Worm (Caenorhabditis elegans) whole organism, L4 larva: ENCODE results near the gene pdzd-8.

ENCODE experiments used
- F44E2.7 ChIP-seq: fragments of 200-800 bp; sonication (Bioruptor generic); IDR thresholded peaks from 2 replicates; pipeline ENCODE4 v2.1.2; 2022; ENCODE audit warnings: missing genetic modification characterization, missing compliant biosample characterization
- F49E8.2 ChIP-seq: sonication (generic microtip); optimal IDR thresholded peaks from 2 replicates; lab custom pipeline; 2016; ENCODE audit warnings: missing compliant biosample characterization, mild to moderate bottlenecking, missing genetic modification characterization, borderline replicate concordance
- Y105C5A.15 ChIP-seq: fragments of 200-800 bp; sonication (Bioruptor generic); IDR thresholded peaks from 2 replicates; pipeline ENCODE4 v1.3.6; 2022; ENCODE audit warnings: missing genetic modification characterization, missing compliant biosample characterization
- aha-1 ChIP-seq: fragments of 150-350 bp; peaks from one replicate; lab custom pipeline; 2014; ENCODE audit warnings: missing biosample characterization, missing genetic modification characterization
- arid-1 ChIP-seq: fragments of 200-800 bp; sonication (Bioruptor generic); conservative IDR thresholded peaks from 2 replicates; pipeline ENCODE4 v1.3.6; 2022; ENCODE audit warnings: missing genetic modification reagents, missing genetic modification characterization, missing compliant biosample characterization
- ceh-44 ChIP-seq: fragments of 200-800 bp; sonication (Bioruptor generic); IDR thresholded peaks from 2 replicates; pipeline ENCODE4 v1.3.6; 2022; ENCODE audit warnings: missing genetic modification reagents, missing genetic modification characterization, missing compliant biosample characterization
- ces-1 ChIP-seq: fragments of 150-350 bp; sonication (generic microtip); optimal IDR thresholded peaks from 4 replicates; lab custom pipeline; 2014; ENCODE audit warnings: missing biosample characterization, missing genetic modification reagents, missing genetic modification characterization
- dmd-8 ChIP-seq: fragments of 200-800 bp; sonication (Bioruptor generic); IDR thresholded peaks from 2 replicates; pipeline ENCODE4 v1.3.6; 2022; ENCODE audit warnings: missing genetic modification characterization, missing compliant biosample characterization
- dmd-9 ChIP-seq: fragments of 200-800 bp; sonication (Bioruptor generic); IDR thresholded peaks from 2 replicates; pipeline ENCODE4 v1.3.6; 2022; ENCODE audit warnings: missing genetic modification reagents, missing genetic modification characterization, missing compliant biosample characterization
- duxl-1 ChIP-seq: sonication (generic microtip); optimal IDR thresholded peaks from 2 replicates; lab custom pipeline; 2016; ENCODE audit warnings: mild to moderate bottlenecking, missing genetic modification characterization, moderate library complexity, missing compliant biosample characterization; ENCODE audit not compliant: poor library complexity
- dve-1 ChIP-seq: sonication (generic microtip); optimal IDR thresholded peaks from 2 replicates; lab custom pipeline; 2017; ENCODE audit warnings: antibody characterized with exemption, mild to moderate bottlenecking, missing genetic modification characterization, missing compliant biosample characterization; ENCODE audit not compliant: insufficient read depth
- fos-1 ChIP-seq: fragments of 150-350 bp; optimal IDR thresholded peaks from 2 replicates; lab custom pipeline; 2014; ENCODE audit warnings: missing biosample characterization, missing genetic modification characterization
- gei-8 ChIP-seq: fragments of 200-800 bp; sonication (Bioruptor generic); optimal IDR thresholded peaks from 2 replicates; lab custom pipeline; 2018; ENCODE audit warnings: mild to moderate bottlenecking, missing genetic modification characterization, missing compliant biosample characterization
- hlh-11 ChIP-seq: fragments of 200-800 bp; sonication (Bioruptor generic); optimal IDR thresholded peaks from 2 replicates; lab custom pipeline; 2018; ENCODE audit warnings: mild to moderate bottlenecking, missing genetic modification characterization, missing compliant biosample characterization
- hlh-30 ChIP-seq: sonication (generic microtip); optimal IDR thresholded peaks from 2 replicates; lab custom pipeline; 2017; ENCODE audit warnings: antibody characterized with exemption, mild to moderate bottlenecking, missing genetic modification characterization, missing compliant biosample characterization; ENCODE audit not compliant: insufficient read depth
- hmg-1.1 ChIP-seq: fragments of 200-800 bp; sonication (Bioruptor generic); IDR thresholded peaks from 2 replicates; pipeline ENCODE4 v1.3.6; 2022; ENCODE audit warnings: missing genetic modification reagents, missing genetic modification characterization, missing compliant biosample characterization
- jun-1 ChIP-seq: fragments of 150-350 bp; optimal IDR thresholded peaks from 2 replicates; lab custom pipeline; 2014; ENCODE audit warnings: missing biosample characterization, missing genetic modification reagents, missing genetic modification characterization
- lin-38 ChIP-seq: fragments of 200-800 bp; sonication (Bioruptor generic); IDR thresholded peaks from 2 replicates; pipeline ENCODE4 v1.3.6; 2022; ENCODE audit warnings: missing genetic modification reagents, missing genetic modification characterization, missing compliant biosample characterization
- madf-9 ChIP-seq: fragments of 200-800 bp; sonication (Bioruptor generic); conservative IDR thresholded peaks from 2 replicates; pipeline ENCODE4 v1.3.6; 2022; ENCODE audit warnings: missing genetic modification reagents, missing genetic modification characterization, missing compliant biosample characterization
- mdl-1 ChIP-seq, 2 experiments: fragments of 150-350 bp in 1 of 2; sonication (generic microtip) in 1 of 2; optimal IDR thresholded peaks; 2 replicates each; lab custom pipeline; 2014 to 2017; ENCODE audit warnings: missing biosample characterization in 2 of 2, missing genetic modification characterization in 2 of 2
- nhr-102 ChIP-seq: sonication (generic microtip); optimal IDR thresholded peaks from 2 replicates; lab custom pipeline; 2016; ENCODE audit warnings: mild to moderate bottlenecking, missing genetic modification characterization, moderate library complexity, missing compliant biosample characterization
- nhr-11 ChIP-seq: fragments of 150-350 bp; optimal IDR thresholded peaks from 2 replicates; lab custom pipeline; 2014; ENCODE audit warnings: missing biosample characterization, missing genetic modification characterization
- nhr-111 ChIP-seq: fragments of 200-800 bp; sonication (Bioruptor generic); optimal IDR thresholded peaks from 2 replicates; lab custom pipeline; 2018; ENCODE audit warnings: mild to moderate bottlenecking, missing genetic modification characterization, missing compliant biosample characterization
- nhr-237 ChIP-seq: sonication (generic microtip); optimal IDR thresholded peaks from 2 replicates; lab custom pipeline; 2017; ENCODE audit warnings: missing biosample characterization, missing genetic modification characterization
- nhr-42 ChIP-seq: fragments of 200-800 bp; sonication (Bioruptor generic); IDR thresholded peaks from 2 replicates; pipeline ENCODE4 v1.3.6; 2022; ENCODE audit warnings: missing genetic modification characterization, missing compliant biosample characterization
- nhr-48 ChIP-seq: sonication (generic microtip); optimal IDR thresholded peaks from 2 replicates; lab custom pipeline; 2016; ENCODE audit warnings: mild to moderate bottlenecking, missing genetic modification characterization, missing compliant biosample characterization
- nhr-77 ChIP-seq: fragments of 150-350 bp; optimal IDR thresholded peaks from 2 replicates; lab custom pipeline; 2014; ENCODE audit warnings: missing biosample characterization, missing genetic modification characterization
- set-16 ChIP-seq: fragments of 200-800 bp; sonication (Bioruptor generic); IDR thresholded peaks from 2 replicates; pipeline ENCODE4 v1.3.6; 2022; ENCODE audit warnings: missing genetic modification reagents, missing genetic modification characterization, missing compliant biosample characterization
- snpc-1.2 ChIP-seq: fragments of 200-800 bp; sonication (Bioruptor generic); IDR thresholded peaks from 2 replicates; pipeline ENCODE4 v1.3.6; 2022; ENCODE audit warnings: missing genetic modification reagents, missing genetic modification characterization, missing compliant biosample characterization
- snpc-4 ChIP-seq: fragments of 150-350 bp; optimal IDR thresholded peaks from 2 replicates; lab custom pipeline; 2014; ENCODE audit warnings: missing biosample characterization, missing genetic modification characterization
- unc-130 ChIP-seq: sonication (generic microtip); optimal IDR thresholded peaks from 2 replicates; lab custom pipeline; 2016; ENCODE audit warnings: missing genetic modification reagents, missing genetic modification characterization, missing compliant biosample characterization
- unc-39 ChIP-seq: sonication (generic microtip); optimal IDR thresholded peaks from 2 replicates; lab custom pipeline; 2017; ENCODE audit warnings: missing biosample characterization, missing genetic modification characterization
- unc-62 ChIP-seq, 3 experiments: fragments of 150-350 bp in 1 of 3; sonication (generic microtip); optimal IDR thresholded peaks in 2 of 3; peaks in 1 of 3; 1 replicate in 1 of 3; 2 replicates in 2 of 3; lab custom pipeline; 2014 to 2017; ENCODE audit warnings: missing biosample characterization in 3 of 3, missing genetic modification characterization in 3 of 3, missing genetic modification reagents in 3 of 3, missing genotype in 1 of 3
- zfp-3 ChIP-seq: fragments of 200-800 bp; sonication (Bioruptor generic); conservative IDR thresholded peaks from 2 replicates; pipeline ENCODE4 v1.3.6; 2022; ENCODE audit warnings: missing genetic modification reagents, missing genetic modification characterization, missing compliant biosample characterization
- zip-11 ChIP-seq: fragments of 200-800 bp; sonication (Bioruptor generic); IDR thresholded peaks from 2 replicates; pipeline ENCODE4 v1.3.6; 2022; ENCODE audit warnings: missing genetic modification characterization, missing compliant biosample characterization
- zip-2 ChIP-seq: fragments of 150-350 bp; optimal IDR thresholded peaks from 2 replicates; lab custom pipeline; 2014; ENCODE audit warnings: missing biosample characterization, missing genetic modification characterization
- ztf-11 ChIP-seq: fragments of 150-350 bp; optimal IDR thresholded peaks from 2 replicates; lab custom pipeline; 2014; ENCODE audit warnings: missing biosample characterization, missing genetic modification characterization

Gene pdzd-8

ce11 chrIV:8992786-8993185, 17.5 kb downstream of the pdzd-8 start, which contains the start of gene mltn-12:
mltn-12 (plus strand) TSS chrIV:8993086.
- no peak for TF ChIP-seq unc-39
- TF ChIP-seq, all 104 proteins: peak for 0

DNA sequence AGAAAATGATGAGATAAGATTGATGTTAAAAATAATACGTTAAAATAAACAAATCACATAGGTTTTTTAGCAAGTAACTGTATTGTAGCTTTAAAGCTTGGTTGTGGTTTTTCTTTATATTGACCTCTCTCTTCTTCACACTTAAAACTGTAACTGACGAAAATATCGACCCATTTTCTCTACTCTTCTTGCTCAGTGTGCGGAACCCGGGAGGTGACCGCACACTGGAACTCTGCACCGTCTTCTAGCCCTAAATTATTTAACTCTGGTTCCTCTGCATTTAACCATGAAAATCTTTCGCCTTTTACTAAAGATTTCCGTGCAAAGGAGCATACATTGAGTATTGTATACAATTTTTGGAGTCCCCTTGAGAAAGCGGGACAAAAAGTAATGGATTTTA, 19.2 kb downstream of the pdzd-8 start:
- TF ChIP-seq dmd-9 (GFP tag; lab: Robert Waterston, UW) (no peak), nhr-11 (tag; lab: Kevin White, UChicago) (no peak), nhr-77 (no peak), hmg-1.1 (GFP tag; lab: Robert Waterston, UW) (no peak), unc-130 (GFP tag; lab: Kevin White, UChicago) (no peak), nhr-48 (tag; lab: Kevin White, UChicago) (no peak), F49E8.2 (no peak), hlh-11 (tag; lab: Kevin White, UChicago) (no peak), nhr-42 (no peak), unc-62 (GFP tag; optimal IDR thresholded peaks at IDR 0.05 in 1 of 2; lab: Kevin White, UChicago) (no peak), unc-62 (tag; optimal IDR thresholded peaks at IDR 0.05; lab: Kevin White, UChicago) (no peak), zfp-3 (GFP tag; lab: Robert Waterston, UW) (no peak), madf-9 (GFP tag; lab: Robert Waterston, UW) (no peak), mdl-1 (tag; optimal IDR thresholded peaks at IDR 0.05; lab: Kevin White, UChicago) (no peak), gei-8 (GFP tag; lab: Kevin White, UChicago) (no peak), nhr-111 (GFP tag; lab: Kevin White, UChicago) (no peak), duxl-1 (tag; lab: Kevin White, UChicago) (no peak), unc-39 (no peak), ceh-44 (GFP tag; lab: Robert Waterston, UW) (no peak), zip-2 (tag; lab: Kevin White, UChicago) (no peak)

DNA sequence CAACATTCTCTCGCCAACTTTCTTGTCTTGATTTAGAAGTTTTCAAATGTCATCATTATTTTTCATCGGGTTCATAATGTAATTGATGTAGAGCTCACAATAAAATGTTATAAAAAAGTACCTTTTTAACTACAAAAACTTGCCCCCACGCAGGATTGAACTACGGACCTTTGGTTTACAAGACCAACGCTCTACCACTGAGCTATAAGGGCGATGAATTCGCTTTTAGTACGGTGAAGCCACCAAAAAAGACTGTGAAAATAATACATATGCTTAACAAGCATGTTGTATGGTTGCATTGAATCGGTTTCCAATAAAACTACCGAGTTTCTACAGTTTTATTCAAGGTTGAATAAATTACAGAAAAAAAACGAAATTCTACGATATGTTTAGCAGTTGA, 25.3 kb downstream of the pdzd-8 start:
- TF ChIP-seq jun-1 (tag; lab: Kevin White, UChicago) (no peak), fos-1 (tag; lab: Kevin White, UChicago) (no peak), hlh-30 (tag; lab: Kevin White, UChicago) (no peak), dmd-9 (GFP tag; lab: Robert Waterston, UW) (no peak), nhr-237 (no peak), ztf-11 (tag; lab: Kevin White, UChicago) (no peak), unc-39 (no peak), unc-130 (GFP tag; lab: Kevin White, UChicago) (no peak), F44E2.7 (GFP tag; lab: Robert Waterston, UW) (no peak), zip-11 (no peak)

DNA sequence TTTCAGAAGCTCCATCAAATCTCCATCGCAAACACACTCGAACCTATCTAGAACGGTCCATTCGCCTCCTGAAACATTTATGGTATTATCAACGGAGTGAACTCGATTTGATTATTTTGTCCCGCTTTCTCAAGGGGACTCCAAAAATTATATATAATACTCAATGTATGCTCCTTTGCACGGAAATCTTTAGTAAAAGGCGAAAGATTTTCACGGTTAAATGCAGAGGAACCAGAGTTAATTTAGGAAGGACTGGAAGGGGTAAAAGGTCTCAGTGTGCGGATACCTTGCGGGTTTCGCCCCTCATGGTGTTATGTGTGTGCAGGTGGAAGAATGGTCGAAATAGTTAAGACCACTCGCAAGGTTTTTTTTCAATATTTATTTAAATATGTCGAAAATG, 25.9 kb downstream of the pdzd-8 start:
- peak; percentile 32 for TF ChIP-seq nhr-102
- TF ChIP-seq lin-38 (GFP tag; lab: Robert Waterston, UW) = no peak
- TF ChIP-seq ces-1 (GFP tag; lab: Kevin White, UChicago) = no peak
- TF ChIP-seq F49E8.2 = peak; percentile 68
- TF ChIP-seq aha-1 (tag; lab: Kevin White, UChicago) = peak; percentile 69
- no peak for TF ChIP-seq Y105C5A.15 (GFP tag; lab: Robert Waterston, UW)
- TF ChIP-seq snpc-1.2 (GFP tag; lab: Robert Waterston, UW) = peak; percentile 90
- TF ChIP-seq snpc-4 (tag; lab: Kevin White, UChicago) = peak; percentile 40
- TF ChIP-seq dve-1 = peak; percentile 36

- no peak for TF ChIP-seq set-16
- TF ChIP-seq dmd-8 (GFP tag; lab: Robert Waterston, UW) = no peak
- no peak for TF ChIP-seq arid-1 (GFP tag; lab: Robert Waterston, UW)
Observed at ce11 chrIV:9002636-9003035, 27.3 kb downstream of the pdzd-8 start, which contains the start of gene C53D6.8. C53D6.8 (minus strand) TSS chrIV:9002736.
